Fruit fly (Drosophila melanogaster): Measurements from ENCODE around the gene CG14269.

- TF ChIP-seq CG8478 (optimal IDR thresholded peaks at IDR 0.05) (no peak), CTCF (optimal IDR thresholded peaks at IDR 0.05) (no peak)
Measured at dm6 chrX:3485304-3485703, 49.7 kb upstream of the CG14269 start, which contains the start of the genes CG14270 and CG10803.

Measured in S2 (cell line).